Fruit fly (Drosophila melanogaster) whole organism, embryonic: ENCODE results near the gene pigs.
A peak's percentile ranks its signal among the peaks of the same experiment; 100 is the strongest.

Experiments used
- Abd-B ChIP-seq: fragments of 200-800 bp; sonication (Bioruptor generic); optimal IDR thresholded peaks from 2 replicates; lab custom pipeline; 2018; ENCODE audit warnings: missing biosample characterization, mild to moderate bottlenecking, missing genetic modification characterization, moderate library complexity
- Ada2b ChIP-seq: fragments of 200-800 bp; sonication (Bioruptor generic); IDR thresholded peaks from 2 replicates; pipeline ENCODE4 v1.3.6; 2022; ENCODE audit warnings: missing biosample characterization, missing genetic modification characterization
- CG1024 ChIP-seq: fragments of 200-800 bp; sonication (Bioruptor generic); IDR thresholded peaks from 2 replicates; pipeline ENCODE4 v1.3.6; 2022; ENCODE audit warnings: missing biosample characterization, missing genetic modification characterization
- CG11085 ChIP-seq: fragments of 200-800 bp; sonication (Bioruptor generic); IDR thresholded peaks from 2 replicates; pipeline ENCODE4 v1.3.6; 2022; ENCODE audit warnings: missing biosample characterization, missing genetic modification characterization
- CG11695 ChIP-seq: fragments of 200-800 bp; sonication (Bioruptor generic); IDR thresholded peaks from 3 replicates; pipeline ENCODE4 v1.3.6; 2022; ENCODE audit warnings: missing biosample characterization, missing genetic modification characterization
- CG12942 ChIP-seq: fragments of 200-800 bp; sonication (Bioruptor generic); optimal IDR thresholded peaks from 3 replicates; lab custom pipeline; 2016; ENCODE audit warnings: missing biosample characterization, missing genetic modification characterization
- CG1603 ChIP-seq: fragments of 200-800 bp; sonication (Bioruptor generic); optimal IDR thresholded peaks from 2 replicates; lab custom pipeline; 2019; ENCODE audit warnings: missing biosample characterization, mild to moderate bottlenecking, missing genetic modification characterization, moderate library complexity
- CG17328 ChIP-seq: fragments of 200-800 bp; sonication (Bioruptor generic); IDR thresholded peaks from 2 replicates; pipeline ENCODE4 v1.3.6; 2022; ENCODE audit warnings: missing biosample characterization, missing genetic modification characterization
- CG2129 ChIP-seq: fragments of 200-800 bp; sonication (Bioruptor generic); IDR thresholded peaks from 2 replicates; pipeline ENCODE4 v1.3.6; 2022; ENCODE audit warnings: missing biosample characterization, missing genetic modification characterization; ENCODE audit not compliant: partially characterized antibody
- CG2678 ChIP-seq: fragments of 200-800 bp; sonication (Bioruptor generic); optimal IDR thresholded peaks from 3 replicates; lab custom pipeline; 2019; ENCODE audit warnings: missing biosample characterization, mild to moderate bottlenecking, missing genetic modification characterization, moderate library complexity
- CG34224 ChIP-seq: fragments of 200-800 bp; sonication (Bioruptor generic); IDR thresholded peaks from 3 replicates; pipeline ENCODE4 v1.3.6; 2022; ENCODE audit warnings: missing biosample characterization, missing genetic modification characterization; ENCODE audit not compliant: partially characterized antibody
- CG4360 ChIP-seq: fragments of 200-800 bp; sonication (Bioruptor generic); IDR thresholded peaks from 2 replicates; pipeline ENCODE4 v1.3.6; 2022; ENCODE audit warnings: missing biosample characterization, missing genetic modification characterization
- CG4424 ChIP-seq: fragments of 200-800 bp; sonication (Bioruptor generic); optimal IDR thresholded peaks from 3 replicates; lab custom pipeline; 2016; ENCODE audit warnings: missing biosample characterization, missing genetic modification characterization
- CG4707 ChIP-seq: fragments of 200-800 bp; sonication (Bioruptor generic); optimal IDR thresholded peaks from 2 replicates; lab custom pipeline; 2018; ENCODE audit warnings: missing biosample characterization, mild to moderate bottlenecking, missing genetic modification characterization, moderate library complexity
- CG4820 ChIP-seq: fragments of 200-800 bp; sonication (Bioruptor generic); optimal IDR thresholded peaks from 3 replicates; lab custom pipeline; 2016; ENCODE audit warnings: missing biosample characterization, missing genetic modification characterization
- CG4854 ChIP-seq: fragments of 200-800 bp; sonication (Bioruptor generic); optimal IDR thresholded peaks from 2 replicates; lab custom pipeline; 2016; ENCODE audit warnings: missing biosample characterization, missing genetic modification characterization, inconsistent platforms
- CG5245 ChIP-seq: fragments of 200-800 bp; sonication (Bioruptor generic); optimal IDR thresholded peaks from 3 replicates; lab custom pipeline; 2016; ENCODE audit warnings: missing biosample characterization, missing genetic modification characterization
- CG6272 ChIP-seq: fragments of 200-800 bp; sonication (Bioruptor generic); IDR thresholded peaks from 2 replicates; pipeline ENCODE4 v1.3.6; 2022; ENCODE audit warnings: missing biosample characterization, missing genetic modification characterization
- CG6813 ChIP-seq: fragments of 200-800 bp; sonication (Bioruptor generic); optimal IDR thresholded peaks from 2 replicates; lab custom pipeline; 2017; ENCODE audit warnings: missing biosample characterization, missing genetic modification characterization, mild to moderate bottlenecking, moderate library complexity, missing genetic modification reagents
- CG9215 ChIP-seq: fragments of 200-800 bp; sonication (Bioruptor generic); IDR thresholded peaks from 2 replicates; pipeline ENCODE4 v1.3.6; 2022; ENCODE audit warnings: missing biosample characterization, missing genetic modification characterization
- Camta ChIP-seq: fragments of 200-800 bp; sonication (Bioruptor generic); optimal IDR thresholded peaks from 2 replicates; lab custom pipeline; 2016; ENCODE audit warnings: missing biosample characterization, missing genetic modification characterization
- Dad ChIP-seq: fragments of 200-800 bp; sonication (Bioruptor generic); optimal IDR thresholded peaks from 3 replicates; lab custom pipeline; 2016; ENCODE audit warnings: missing biosample characterization, missing genetic modification characterization
- Dbx ChIP-seq: fragments of 200-800 bp; sonication (Bioruptor generic); IDR thresholded peaks from 3 replicates; pipeline ENCODE4 v1.3.6; 2022; ENCODE audit warnings: missing biosample characterization, missing genetic modification characterization
- Dek ChIP-seq: fragments of 200-800 bp; sonication (Bioruptor generic); optimal IDR thresholded peaks from 3 replicates; lab custom pipeline; 2019; ENCODE audit warnings: missing biosample characterization, mild to moderate bottlenecking, missing genetic modification characterization, moderate library complexity
- Dip3 ChIP-seq: fragments of 200-800 bp; sonication (Bioruptor generic); optimal IDR thresholded peaks from 3 replicates; lab custom pipeline; 2016; ENCODE audit warnings: missing biosample characterization, missing genetic modification characterization
- Dll ChIP-seq: fragments of 200-800 bp; sonication (Bioruptor generic); IDR thresholded peaks from 4 replicates; pipeline ENCODE4 v1.3.6; 2022; ENCODE audit warnings: missing biosample characterization, missing genetic modification characterization; ENCODE audit not compliant: partially characterized antibody
- Hmx ChIP-seq: fragments of 200-800 bp; sonication (Bioruptor generic); optimal IDR thresholded peaks from 2 replicates; lab custom pipeline; 2016; ENCODE audit warnings: missing biosample characterization, missing genetic modification characterization
- Hr39 ChIP-seq: fragments of >200 bp; optimal IDR thresholded peaks from 2 replicates; lab custom pipeline; 2017
- Meics ChIP-seq: fragments of 200-800 bp; sonication (Bioruptor generic); optimal IDR thresholded peaks from 2 replicates; lab custom pipeline; 2017; ENCODE audit warnings: missing biosample characterization, mild to moderate bottlenecking, missing genetic modification characterization
- Oli ChIP-seq: fragments of 200-800 bp; sonication (Bioruptor generic); optimal IDR thresholded peaks from 2 replicates; lab custom pipeline; 2018; ENCODE audit warnings: missing biosample characterization, mild to moderate bottlenecking, missing genetic modification characterization, moderate library complexity
- Sox100B ChIP-seq: fragments of 200-800 bp; sonication (Bioruptor generic); optimal IDR thresholded peaks from 3 replicates; lab custom pipeline; 2018; ENCODE audit warnings: missing biosample characterization, mild to moderate bottlenecking, missing genetic modification characterization
- Trl ChIP-seq, 3 experiments: fragments of >200 bp in 2 of 3; fragments of 200-800 bp in 1 of 3; sonication (Bioruptor generic) in 1 of 3; optimal IDR thresholded peaks; 2 replicates in 1 of 3; 3 replicates in 2 of 3; lab custom pipeline; 2016 to 2017; ENCODE audit warnings: missing biosample characterization in 1 of 3, missing genetic modification characterization in 1 of 3
- YL-1 ChIP-seq: fragments of 200-800 bp; sonication (Bioruptor generic); optimal IDR thresholded peaks from 3 replicates; lab custom pipeline; 2017; ENCODE audit warnings: missing biosample characterization, mild to moderate bottlenecking, missing genetic modification characterization
- ap ChIP-seq: fragments of 200-800 bp; sonication (Bioruptor generic); IDR thresholded peaks from 2 replicates; pipeline ENCODE4 v1.3.6; 2022; ENCODE audit warnings: missing biosample characterization, missing genetic modification characterization
- bab2 ChIP-seq: fragments of 200-800 bp; sonication (Bioruptor generic); optimal IDR thresholded peaks from 2 replicates; lab custom pipeline; 2016; ENCODE audit warnings: missing biosample characterization, missing genetic modification characterization
- crol ChIP-seq: fragments of 200-800 bp; sonication (Bioruptor generic); IDR thresholded peaks from 2 replicates; pipeline ENCODE4 v1.3.6; 2022; ENCODE audit warnings: missing biosample characterization, missing genetic modification characterization
- dmrt11E ChIP-seq: fragments of 200-800 bp; sonication (Bioruptor generic); optimal IDR thresholded peaks from 3 replicates; lab custom pipeline; 2018; ENCODE audit warnings: missing biosample characterization, mild to moderate bottlenecking, missing genetic modification characterization, moderate library complexity
- ham ChIP-seq: fragments of 200-800 bp; sonication (Bioruptor generic); IDR thresholded peaks from 2 replicates; pipeline ENCODE4 v1.3.6; 2022; ENCODE audit warnings: missing biosample characterization, missing genetic modification characterization
- ind ChIP-seq: fragments of 200-800 bp; sonication (Bioruptor generic); optimal IDR thresholded peaks from 3 replicates; lab custom pipeline; 2016; ENCODE audit warnings: missing biosample characterization, missing genetic modification characterization
- knrl ChIP-seq: fragments of 200-800 bp; sonication (Bioruptor generic); IDR thresholded peaks from 3 replicates; pipeline ENCODE4 v1.3.6; 2022; ENCODE audit warnings: missing biosample characterization, missing genetic modification characterization; ENCODE audit not compliant: partially characterized antibody
- lbe ChIP-seq: fragments of 200-800 bp; sonication (Bioruptor generic); optimal IDR thresholded peaks from 2 replicates; lab custom pipeline; 2016; ENCODE audit warnings: missing biosample characterization, mild to moderate bottlenecking, missing genetic modification characterization
- luna ChIP-seq: fragments of 200-800 bp; sonication (Bioruptor generic); optimal IDR thresholded peaks from 2 replicates; lab custom pipeline; 2016; ENCODE audit warnings: missing biosample characterization, missing genetic modification characterization
- maf-S ChIP-seq: fragments of 200-800 bp; sonication (Bioruptor generic); optimal IDR thresholded peaks from 2 replicates; lab custom pipeline; 2016; ENCODE audit warnings: missing biosample characterization, missing genetic modification characterization
- mirr ChIP-seq: fragments of 200-800 bp; sonication (Bioruptor generic); optimal IDR thresholded peaks from 3 replicates; lab custom pipeline; 2018; ENCODE audit warnings: missing biosample characterization, mild to moderate bottlenecking, missing genetic modification characterization
- odd ChIP-seq: fragments of 200-800 bp; sonication (Bioruptor generic); optimal IDR thresholded peaks from 2 replicates; lab custom pipeline; 2017; ENCODE audit warnings: missing biosample characterization, mild to moderate bottlenecking, missing genetic modification characterization
- pan ChIP-seq, 4 experiments: fragments of >200 bp in 3 of 4; fragments of 200-800 bp in 1 of 4; sonication (Bioruptor generic) in 1 of 4; optimal IDR thresholded peaks in 3 of 4; IDR thresholded peaks in 1 of 4; 2 replicates each; pipeline versions ENCODE4 v1.3.6 to Lab custom; 2017 to 2022; ENCODE audit warnings: missing biosample characterization in 2 of 4, missing genetic modification characterization in 2 of 4, mixed read lengths in 1 of 4
- shn ChIP-seq: fragments of 200-800 bp; sonication (Bioruptor generic); optimal IDR thresholded peaks from 3 replicates; lab custom pipeline; 2016; ENCODE audit warnings: missing biosample characterization, missing genetic modification characterization
- sisA ChIP-seq: fragments of 200-800 bp; sonication (Bioruptor generic); IDR thresholded peaks from 2 replicates; pipeline ENCODE4 v1.3.6; 2022; ENCODE audit warnings: missing biosample characterization, missing genetic modification characterization
- tap ChIP-seq: fragments of 200-800 bp; optimal IDR thresholded peaks from 3 replicates; lab custom pipeline; 2019; ENCODE audit warnings: missing biosample characterization, mild to moderate bottlenecking, missing genetic modification characterization, moderate library complexity
- z ChIP-seq: fragments of 200-800 bp; sonication (Bioruptor generic); IDR thresholded peaks from 3 replicates; pipeline ENCODE4 v1.3.6; 2022; ENCODE audit warnings: missing biosample characterization, missing genetic modification characterization

pigs gene

DNA sequence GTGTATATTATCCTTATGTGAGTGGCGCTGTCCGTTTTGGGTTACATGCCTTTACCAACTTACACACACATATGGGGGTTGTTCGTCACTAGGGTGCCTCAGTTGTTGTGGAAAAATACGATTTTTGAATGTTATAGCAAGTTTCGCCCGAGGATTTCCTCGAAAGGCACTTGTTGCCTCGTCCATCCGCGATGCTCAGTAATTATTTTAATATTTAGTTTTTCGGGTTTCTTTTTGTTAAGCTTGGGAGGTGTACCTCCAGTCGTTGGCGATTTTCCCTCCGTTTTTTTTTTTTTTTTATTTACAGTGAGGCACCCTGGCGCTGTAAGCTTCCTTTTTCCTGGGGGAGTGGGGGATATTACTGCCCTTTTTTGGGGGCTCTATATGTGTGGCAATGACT lies 96.6 kb downstream of the pigs start (continued):
- TF ChIP-seq mirr = peak; percentile 35
- TF ChIP-seq Meics = peak; percentile 84
- peak; percentile 58 for TF ChIP-seq CG4424 (GFP tag; lab: Kevin White, UChicago)
- TF ChIP-seq CG5245 (GFP tag; lab: Kevin White, UChicago) = no peak
- TF ChIP-seq Camta (GFP tag; lab: Kevin White, UChicago) = peak; percentile 40
- no peak for TF ChIP-seq Hr39
- TF ChIP-seq CG4820 (GFP tag; lab: Kevin White, UChicago) = peak; percentile 13
- peak; percentile 63 for TF ChIP-seq odd (GFP tag; lab: Kevin White, UChicago)
- peak; percentile 54 for TF ChIP-seq tap (tag; lab: Kevin White, UChicago)
- TF ChIP-seq maf-S = no peak
- TF ChIP-seq Dbx (GFP tag; lab: Robert Waterston, UW) = peak; percentile 49; the same call in 1 of the 3 replicates
- TF ChIP-seq luna (GFP tag; lab: Kevin White, UChicago) = no peak
- TF ChIP-seq CG2678 (tag; lab: Kevin White, UChicago) = peak; percentile 86
- peak; percentile 26 for TF ChIP-seq CG4707 (GFP tag; lab: Kevin White, UChicago)
- TF ChIP-seq CG6272 (GFP tag; lab: Robert Waterston, UW) = peak; percentile 38; the same call in 1 of the 2 replicates
- TF ChIP-seq Dad (GFP tag; lab: Kevin White, UChicago) = peak; percentile 18
- peak; percentile 49 for TF ChIP-seq bab2 (GFP tag; lab: Kevin White, UChicago)
- peak; percentile 44; the same call in 1 of the 2 replicates for TF ChIP-seq CG1024 (GFP tag; lab: Robert Waterston, UW)
- TF ChIP-seq Dek = peak; percentile 66
- no peak for TF ChIP-seq ham (GFP tag; lab: Robert Waterston, UW)
- TF ChIP-seq sisA = peak; percentile 25; the same call in 1 of the 2 replicates
- peak; percentile 71 for TF ChIP-seq CG6813 (GFP tag; lab: Kevin White, UChicago)
- TF ChIP-seq pan (optimal IDR thresholded peaks at IDR 0.05; lab: Kevin White, UChicago) = no peak
- peak in 1 of 2 experiments; percentile 76 for TF ChIP-seq pan (GFP tag; optimal IDR thresholded peaks at IDR 0.05 in 1 of 2, IDR thresholded peaks at IDR 0.05 in 1 of 2)
- TF ChIP-seq shn = peak; percentile 10
- TF ChIP-seq Sox100B (GFP tag; lab: Kevin White, UChicago) = peak; percentile 63
- peak; percentile 37 for TF ChIP-seq Dip3 (GFP tag; lab: Kevin White, UChicago)
- TF ChIP-seq CG11085 (GFP tag; lab: Robert Waterston, UW) = no peak
- TF ChIP-seq Abd-B = no peak
- peak; percentile 10 for TF ChIP-seq Hmx (GFP tag; lab: Kevin White, UChicago)
- no peak for TF ChIP-seq CG2129 (GFP tag; lab: Robert Waterston, UW)
- TF ChIP-seq CG4360 (GFP tag; lab: Robert Waterston, UW) = no peak
- peak; percentile 34 for TF ChIP-seq dmrt11E (tag; lab: Kevin White, UChicago)
- peak; percentile 52 for TF ChIP-seq ind (GFP tag; lab: Kevin White, UChicago)
- no peak for TF ChIP-seq CG12942 (GFP tag; lab: Kevin White, UChicago)
- peak; percentile 55 for TF ChIP-seq Ada2b (GFP tag; lab: Robert Waterston, UW)
- TF ChIP-seq ap = peak; percentile 48
- peak; percentile 53 for TF ChIP-seq CG9215 (GFP tag; lab: Robert Waterston, UW)
- TF ChIP-seq crol (GFP tag; lab: Robert Waterston, UW) = 0 out of 2 replicates have a peak, but pooled peaks have one; percentile 17
- TF ChIP-seq Dll (GFP tag; lab: Robert Waterston, UW) = no peak
- no peak for TF ChIP-seq Trl (optimal IDR thresholded peaks at IDR 0.05; lab: Kevin White, UChicago)
- peak; percentile 28 for TF ChIP-seq Trl (GFP tag; optimal IDR thresholded peaks at IDR 0.05; lab: Kevin White, UChicago)
- peak; percentile 81 for TF ChIP-seq CG11695 (GFP tag; lab: Robert Waterston, UW)
- TF ChIP-seq CG17328 (GFP tag; lab: Robert Waterston, UW) = peak; percentile 62
- TF ChIP-seq lbe (GFP tag; lab: Kevin White, UChicago) = peak; percentile 7
- TF ChIP-seq Oli (tag; lab: Kevin White, UChicago) = peak; percentile 66
- no peak for TF ChIP-seq z (GFP tag; lab: Robert Waterston, UW)
- no peak for TF ChIP-seq CG34224 (GFP tag; lab: Robert Waterston, UW)
- TF ChIP-seq CG1603 (tag; lab: Kevin White, UChicago) = no peak
- no peak for TF ChIP-seq CG4854
- TF ChIP-seq YL-1 = peak; percentile 4
- no peak for TF ChIP-seq knrl (GFP tag; lab: Robert Waterston, UW)
